Fruit fly (Drosophila melanogaster) whole organism: Measurements from ENCODE around the gene SuUR.

ENCODE experiments used
- pan ChIP-seq: fragments of >200 bp; optimal IDR thresholded peaks from 2 replicates; lab custom pipeline; 2017
- psq ChIP-seq: fragments of >200 bp; optimal IDR thresholded peaks from 2 replicates; lab custom pipeline; 2017

DNA sequence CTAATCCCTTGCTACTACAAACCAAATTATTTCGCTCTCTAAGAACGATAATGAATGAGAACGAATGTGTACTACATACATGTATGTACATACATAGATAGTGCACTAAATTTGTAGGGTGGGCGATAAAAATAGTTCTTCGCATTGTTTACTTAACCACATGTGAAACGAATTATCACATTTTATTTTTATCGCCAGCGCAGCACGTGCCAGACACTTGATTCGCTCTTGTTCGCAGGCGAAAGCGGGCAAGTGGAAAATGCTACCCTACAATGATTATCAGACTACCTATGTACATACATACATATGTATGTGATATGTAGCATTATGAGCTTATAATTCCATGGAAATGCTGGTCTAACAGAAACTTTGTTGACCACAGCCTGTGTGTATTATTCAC is 21.0 kb downstream of the SuUR start:
- TF ChIP-seq psq (lab: Kevin White, UChicago): no peak
- no peak for TF ChIP-seq pan (lab: Kevin White, UChicago)
